Worm (Caenorhabditis elegans) whole organism, L4 larva: ENCODE measurements around the gene lag-1.

Experiments
- F44E2.7 ChIP-seq: fragments of 200-800 bp; sonication (Bioruptor generic); IDR thresholded peaks from 2 replicates; pipeline ENCODE4 v2.1.2; 2022; ENCODE audit warnings: missing genetic modification characterization, missing compliant biosample characterization
- R02D3.7 ChIP-seq: fragments of 150-350 bp; sonication (generic microtip); optimal IDR thresholded peaks from 3 replicates; lab custom pipeline; 2014; ENCODE audit warnings: missing biosample characterization, missing genetic modification characterization
- T26A8.4 ChIP-seq: fragments of 200-800 bp; sonication (Bioruptor generic); IDR thresholded peaks from 2 replicates; pipeline ENCODE4 v1.3.6; 2022; ENCODE audit warnings: missing genetic modification characterization, missing compliant biosample characterization
- Y105C5A.15 ChIP-seq: fragments of 200-800 bp; sonication (Bioruptor generic); IDR thresholded peaks from 2 replicates; pipeline ENCODE4 v1.3.6; 2022; ENCODE audit warnings: missing genetic modification characterization, missing compliant biosample characterization
- Y48G9A.11 ChIP-seq: fragments of 200-800 bp; sonication (Bioruptor generic); IDR thresholded peaks from 2 replicates; pipeline ENCODE4 v1.3.6; 2022; ENCODE audit warnings: missing genetic modification reagents, missing genetic modification characterization, missing compliant biosample characterization
- Y75B8A.6 ChIP-seq: fragments of 200-800 bp; sonication (Bioruptor generic); IDR thresholded peaks from 2 replicates; pipeline ENCODE4 v1.3.6; 2022; ENCODE audit warnings: missing genetic modification reagents, missing genetic modification characterization, missing compliant biosample characterization
- attf-4 ChIP-seq: sonication (generic microtip); optimal IDR thresholded peaks from 3 replicates; lab custom pipeline; 2017; ENCODE audit warnings: missing biosample characterization, missing genetic modification characterization
- ceh-28 ChIP-seq: fragments of 150-350 bp; optimal IDR thresholded peaks from 2 replicates; lab custom pipeline; 2014; ENCODE audit warnings: missing biosample characterization, missing genetic modification reagents, missing genetic modification characterization
- ceh-62 ChIP-seq: sonication (generic microtip); optimal IDR thresholded peaks from 2 replicates; lab custom pipeline; 2017; ENCODE audit warnings: missing biosample characterization, missing genetic modification characterization
- ctbp-1 ChIP-seq: fragments of 200-800 bp; sonication (Bioruptor generic); IDR thresholded peaks from 2 replicates; pipeline ENCODE4 v1.3.6; 2022; ENCODE audit warnings: missing genetic modification reagents, missing genetic modification characterization, missing compliant biosample characterization
- daf-16 ChIP-seq, 3 experiments: sonication (generic microtip); optimal IDR thresholded peaks; 2 replicates each; lab custom pipeline; 2016 to 2017; ENCODE audit warnings: missing genetic modification characterization in 3 of 3, missing genetic modification reagents in 3 of 3, mild to moderate bottlenecking in 2 of 3, missing compliant biosample characterization in 2 of 3, missing biosample characterization in 1 of 3, moderate library complexity in 1 of 3
- dmd-6 ChIP-seq: fragments of 200-800 bp; sonication (Bioruptor generic); IDR thresholded peaks from 2 replicates; pipeline ENCODE4 v1.3.6; 2022; ENCODE audit warnings: missing genetic modification reagents, missing genetic modification characterization, missing compliant biosample characterization
- dpl-1 ChIP-seq: fragments of 150-350 bp; optimal IDR thresholded peaks from 2 replicates; lab custom pipeline; 2014; ENCODE audit warnings: missing biosample characterization, missing genetic modification reagents, missing genetic modification characterization
- dve-1 ChIP-seq: sonication (generic microtip); optimal IDR thresholded peaks from 2 replicates; lab custom pipeline; 2017; ENCODE audit warnings: antibody characterized with exemption, mild to moderate bottlenecking, missing genetic modification characterization, missing compliant biosample characterization; ENCODE audit not compliant: insufficient read depth
- egl-43 ChIP-seq: fragments of 200-800 bp; sonication (Bioruptor generic); IDR thresholded peaks from 2 replicates; pipeline ENCODE4 v1.3.6; 2022; ENCODE audit warnings: missing genetic modification reagents, missing genetic modification characterization, missing compliant biosample characterization
- fos-1 ChIP-seq: fragments of 150-350 bp; optimal IDR thresholded peaks from 2 replicates; lab custom pipeline; 2014; ENCODE audit warnings: missing biosample characterization, missing genetic modification characterization
- hif-1 ChIP-seq, 2 experiments: sonication (generic microtip); optimal IDR thresholded peaks; 2 replicates each; lab custom pipeline; 2016 to 2017; ENCODE audit warnings: missing compliant biosample characterization in 2 of 2, missing genetic modification characterization in 2 of 2, missing genetic modification reagents in 2 of 2, missing genotype in 2 of 2, mild to moderate bottlenecking in 1 of 2
- lin-1 ChIP-seq: fragments of 200-800 bp; sonication (Bioruptor generic); IDR thresholded peaks from 2 replicates; pipeline ENCODE4 v1.3.6; 2022; ENCODE audit warnings: missing genetic modification reagents, missing genetic modification characterization, missing compliant biosample characterization
- lin-38 ChIP-seq: fragments of 200-800 bp; sonication (Bioruptor generic); IDR thresholded peaks from 2 replicates; pipeline ENCODE4 v1.3.6; 2022; ENCODE audit warnings: missing genetic modification reagents, missing genetic modification characterization, missing compliant biosample characterization
- lin-39 ChIP-seq: fragments of 150-350 bp; optimal IDR thresholded peaks from 2 replicates; lab custom pipeline; 2014; ENCODE audit warnings: missing biosample characterization, missing genetic modification reagents, missing genetic modification characterization
- lsy-2 ChIP-seq, 2 experiments: fragments of 150-350 bp in 1 of 2; sonication (generic microtip) in 1 of 2; optimal IDR thresholded peaks; 2 replicates each; lab custom pipeline; 2014 to 2017; ENCODE audit warnings: missing biosample characterization in 2 of 2, missing genetic modification characterization in 2 of 2
- madf-5 ChIP-seq, 2 experiments: fragments of 200-800 bp; sonication (Bioruptor generic); IDR thresholded peaks; 2 replicates each; pipeline ENCODE4 v1.3.6; 2022; ENCODE audit warnings: missing compliant biosample characterization in 2 of 2, missing genetic modification characterization in 2 of 2
- madf-9 ChIP-seq: fragments of 200-800 bp; sonication (Bioruptor generic); conservative IDR thresholded peaks from 2 replicates; pipeline ENCODE4 v1.3.6; 2022; ENCODE audit warnings: missing genetic modification reagents, missing genetic modification characterization, missing compliant biosample characterization
- mep-1 ChIP-seq: fragments of 150-350 bp; sonication (generic microtip); optimal IDR thresholded peaks from 3 replicates; lab custom pipeline; 2014; ENCODE audit warnings: missing biosample characterization, missing genetic modification characterization
- mxl-3 ChIP-seq: fragments of 200-800 bp; sonication (Bioruptor generic); optimal IDR thresholded peaks from 2 replicates; lab custom pipeline; 2018; ENCODE audit warnings: mild to moderate bottlenecking, missing genetic modification characterization, missing compliant biosample characterization
- nhr-111 ChIP-seq: fragments of 200-800 bp; sonication (Bioruptor generic); optimal IDR thresholded peaks from 2 replicates; lab custom pipeline; 2018; ENCODE audit warnings: mild to moderate bottlenecking, missing genetic modification characterization, missing compliant biosample characterization
- nhr-237 ChIP-seq: sonication (generic microtip); optimal IDR thresholded peaks from 2 replicates; lab custom pipeline; 2017; ENCODE audit warnings: missing biosample characterization, missing genetic modification characterization
- nhr-28 ChIP-seq: fragments of 150-350 bp; optimal IDR thresholded peaks from 2 replicates; lab custom pipeline; 2014; ENCODE audit warnings: missing biosample characterization, missing genetic modification characterization
- nhr-48 ChIP-seq: sonication (generic microtip); optimal IDR thresholded peaks from 2 replicates; lab custom pipeline; 2016; ENCODE audit warnings: mild to moderate bottlenecking, missing genetic modification characterization, missing compliant biosample characterization
- nhr-76 ChIP-seq: fragments of 150-350 bp; optimal IDR thresholded peaks from 2 replicates; lab custom pipeline; 2014; ENCODE audit warnings: missing biosample characterization, missing genetic modification characterization
- nhr-77 ChIP-seq: fragments of 150-350 bp; optimal IDR thresholded peaks from 2 replicates; lab custom pipeline; 2014; ENCODE audit warnings: missing biosample characterization, missing genetic modification characterization
- pha-4 ChIP-seq, 2 experiments: fragments of 150-350 bp in 1 of 2; fragments of 200-800 bp in 1 of 2; sonication (Bioruptor generic) in 1 of 2; IDR thresholded peaks in 1 of 2; optimal IDR thresholded peaks in 1 of 2; 2 replicates each; pipeline versions ENCODE4 v1.3.6 to Lab custom; 2014 to 2022; ENCODE audit warnings: missing genetic modification characterization in 2 of 2, missing genetic modification reagents in 2 of 2, missing biosample characterization in 1 of 2, missing compliant biosample characterization in 1 of 2
- php-3 ChIP-seq: fragments of 200-800 bp; sonication (Bioruptor generic); IDR thresholded peaks from 2 replicates; pipeline ENCODE4 v1.3.6; 2022; ENCODE audit warnings: missing genetic modification reagents, missing genetic modification characterization, missing compliant biosample characterization
- pqm-1 ChIP-seq: sonication (generic microtip); optimal IDR thresholded peaks from 2 replicates; lab custom pipeline; 2017; ENCODE audit warnings: missing biosample characterization, missing genetic modification characterization
- rbr-2 ChIP-seq: sonication (generic microtip); optimal IDR thresholded peaks from 2 replicates; lab custom pipeline; 2016; ENCODE audit warnings: missing genotype, missing genetic modification characterization, missing compliant biosample characterization
- saeg-2 ChIP-seq: fragments of 200-800 bp; sonication (Bioruptor generic); IDR thresholded peaks from 2 replicates; pipeline ENCODE4 v1.3.6; 2022; ENCODE audit warnings: missing genetic modification reagents, missing genetic modification characterization, missing compliant biosample characterization
- set-16 ChIP-seq: fragments of 200-800 bp; sonication (Bioruptor generic); IDR thresholded peaks from 2 replicates; pipeline ENCODE4 v1.3.6; 2022; ENCODE audit warnings: missing genetic modification reagents, missing genetic modification characterization, missing compliant biosample characterization
- skn-1 ChIP-seq: fragments of 150-350 bp; optimal IDR thresholded peaks from 2 replicates; lab custom pipeline; 2014; ENCODE audit warnings: missing biosample characterization, missing genetic modification characterization
- snpc-1.2 ChIP-seq: fragments of 200-800 bp; sonication (Bioruptor generic); IDR thresholded peaks from 2 replicates; pipeline ENCODE4 v1.3.6; 2022; ENCODE audit warnings: missing genetic modification reagents, missing genetic modification characterization, missing compliant biosample characterization
- snpc-4 ChIP-seq: fragments of 150-350 bp; optimal IDR thresholded peaks from 2 replicates; lab custom pipeline; 2014; ENCODE audit warnings: missing biosample characterization, missing genetic modification characterization
- spr-3 ChIP-seq: fragments of 200-800 bp; sonication (Bioruptor generic); optimal IDR thresholded peaks from 2 replicates; lab custom pipeline; 2018; ENCODE audit warnings: mild to moderate bottlenecking, missing genetic modification characterization, missing compliant biosample characterization
- unc-62 ChIP-seq, 3 experiments: fragments of 150-350 bp in 1 of 3; sonication (generic microtip); optimal IDR thresholded peaks in 2 of 3; peaks in 1 of 3; 1 replicate in 1 of 3; 2 replicates in 2 of 3; lab custom pipeline; 2014 to 2017; ENCODE audit warnings: missing biosample characterization in 3 of 3, missing genetic modification characterization in 3 of 3, missing genetic modification reagents in 3 of 3, missing genotype in 1 of 3
- vab-7 ChIP-seq: fragments of 200-800 bp; sonication (Bioruptor generic); IDR thresholded peaks from 2 replicates; pipeline ENCODE4 v1.3.6; 2022; ENCODE audit warnings: missing genetic modification reagents, missing genetic modification characterization, missing compliant biosample characterization
- ztf-11 ChIP-seq: fragments of 150-350 bp; optimal IDR thresholded peaks from 2 replicates; lab custom pipeline; 2014; ENCODE audit warnings: missing biosample characterization, missing genetic modification characterization
- ztf-7 ChIP-seq: fragments of 150-350 bp; optimal IDR thresholded peaks from 2 replicates; lab custom pipeline; 2014; ENCODE audit warnings: missing biosample characterization, missing genetic modification characterization

lag-1 gene

DNA sequence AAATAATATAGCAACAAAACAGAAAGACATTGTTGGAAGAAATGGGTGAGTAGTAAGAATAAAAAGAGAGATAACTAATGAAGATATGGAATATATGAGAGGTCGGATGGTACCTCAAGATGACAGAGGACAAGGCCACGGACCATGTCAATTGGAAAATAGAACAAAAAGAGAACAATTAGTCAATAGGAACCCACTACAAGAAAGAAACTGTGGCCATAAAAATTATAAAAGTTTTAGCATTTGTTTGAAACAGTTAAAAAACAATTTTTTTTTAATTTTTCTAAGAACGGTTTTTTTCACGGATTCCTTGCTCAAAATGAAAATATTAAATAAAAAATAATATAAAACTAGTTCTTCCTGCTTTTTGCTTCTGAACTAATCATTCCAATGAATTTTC, 19.1 kb upstream of the lag-1 start, which contains the start of gene cpg-20:
Gene cpg-20 (minus strand): TSS at position 101 of the 400 bp plus-strand sequence.
- TF ChIP-seq madf-5 (GFP tag; IDR thresholded peaks at IDR 0.05; lab: Robert Waterston, UW), result no peak
- no peak for TF ChIP-seq ztf-7 (tag; lab: Kevin White, UChicago)
- no peak for TF ChIP-seq nhr-48 (tag; lab: Kevin White, UChicago)
- TF ChIP-seq set-16 (GFP tag; lab: Robert Waterston, UW), result no peak
- no peak for TF ChIP-seq lin-38
- no peak for TF ChIP-seq attf-4 (tag; lab: Kevin White, UChicago)
- TF ChIP-seq lin-1 (GFP tag; lab: Robert Waterston, UW), result no peak
- no peak for TF ChIP-seq ceh-28 (tag; lab: Kevin White, UChicago)
- TF ChIP-seq dpl-1 (GFP tag; lab: Kevin White, UChicago), result no peak
- TF ChIP-seq nhr-77 (tag; lab: Kevin White, UChicago), result no peak
- TF ChIP-seq fos-1 (tag; lab: Kevin White, UChicago), result no peak
- no peak for TF ChIP-seq Y105C5A.15 (GFP tag; lab: Robert Waterston, UW)
- TF ChIP-seq ztf-11, result no peak
- no peak for TF ChIP-seq rbr-2 (tag; lab: Kevin White, UChicago)
- TF ChIP-seq hif-1 (tag; optimal IDR thresholded peaks at IDR 0.05; lab: Kevin White, UChicago), result no peak
- no peak for TF ChIP-seq dmd-6 (GFP tag; lab: Robert Waterston, UW)
- no peak for TF ChIP-seq snpc-1.2 (GFP tag; lab: Robert Waterston, UW)
- no peak for TF ChIP-seq F44E2.7 (GFP tag; lab: Robert Waterston, UW)
- no peak for TF ChIP-seq nhr-111 (GFP tag; lab: Kevin White, UChicago)

ce11 chrIV:6079925-6080324, 15.3 kb upstream of the lag-1 start, which contains the start of gene ugt-19:
TSS of gene ugt-19 (minus strand) at chrIV:6079952.
- TF ChIP-seq pqm-1 (tag; lab: Kevin White, UChicago) (peak; percentile 87), ceh-62 (tag; lab: Kevin White, UChicago) (no peak), R02D3.7 (tag; lab: Kevin White, UChicago) (no peak), snpc-4 (no peak), hif-1 (tag; optimal IDR thresholded peaks at IDR 0.05; lab: Kevin White, UChicago) (no peak), ztf-7 (tag; lab: Kevin White, UChicago) (no peak), vab-7 (no peak), Y75B8A.6 (GFP tag; lab: Robert Waterston, UW) (no peak), spr-3 (GFP tag; lab: Kevin White, UChicago) (no peak), attf-4 (tag; lab: Kevin White, UChicago) (no peak), skn-1 (tag; lab: Kevin White, UChicago) (no peak), saeg-2 (GFP tag; lab: Robert Waterston, UW) (no peak), mxl-3 (GFP tag; lab: Kevin White, UChicago) (no peak), madf-9 (GFP tag; lab: Robert Waterston, UW) (no peak), lin-39 (tag; lab: Kevin White, UChicago) (no peak), T26A8.4 (GFP tag; lab: Robert Waterston, UW) (no peak), nhr-28 (tag; lab: Kevin White, UChicago) (peak; percentile 76), ctbp-1 (GFP tag; lab: Robert Waterston, UW) (no peak), daf-16 (GFP tag; optimal IDR thresholded peaks at IDR 0.05; lab: Kevin White, UChicago) (no peak), daf-16 (tag; optimal IDR thresholded peaks at IDR 0.05; lab: Kevin White, UChicago) (peak; percentile 44), dmd-6 (GFP tag; lab: Robert Waterston, UW) (peak; percentile 66; the same call in 1 of the 2 replicates), unc-62 (GFP tag; optimal IDR thresholded peaks at IDR 0.05 in 1 of 2; lab: Kevin White, UChicago) (no peak), unc-62 (tag; optimal IDR thresholded peaks at IDR 0.05; lab: Kevin White, UChicago) (no peak), php-3 (GFP tag; lab: Robert Waterston, UW) (no peak), snpc-1.2 (GFP tag; lab: Robert Waterston, UW) (no peak), egl-43 (no peak), nhr-76 (tag; lab: Kevin White, UChicago) (no peak), mep-1 (tag; lab: Kevin White, UChicago) (no peak), lsy-2 (tag; optimal IDR thresholded peaks at IDR 0.05; lab: Kevin White, UChicago) (peak in 1 of 2 experiments; percentile 10), dpl-1 (GFP tag; lab: Kevin White, UChicago) (no peak), Y48G9A.11 (GFP tag; lab: Robert Waterston, UW) (no peak), rbr-2 (tag; lab: Kevin White, UChicago) (no peak), lin-38 (no peak), dve-1 (peak; percentile 21), pha-4 (GFP tag; IDR thresholded peaks at IDR 0.05; lab: Robert Waterston, UW) (no peak), pha-4 (tag; optimal IDR thresholded peaks at IDR 0.05; lab: Kevin White, UChicago) (no peak), nhr-237 (no peak)
